Fruit fly (Drosophila melanogaster): ENCODE data around the gene Acsf3.
A peak's percentile ranks its signal among the peaks of the same experiment; 100 is the strongest.

Gene Acsf3

DNA sequence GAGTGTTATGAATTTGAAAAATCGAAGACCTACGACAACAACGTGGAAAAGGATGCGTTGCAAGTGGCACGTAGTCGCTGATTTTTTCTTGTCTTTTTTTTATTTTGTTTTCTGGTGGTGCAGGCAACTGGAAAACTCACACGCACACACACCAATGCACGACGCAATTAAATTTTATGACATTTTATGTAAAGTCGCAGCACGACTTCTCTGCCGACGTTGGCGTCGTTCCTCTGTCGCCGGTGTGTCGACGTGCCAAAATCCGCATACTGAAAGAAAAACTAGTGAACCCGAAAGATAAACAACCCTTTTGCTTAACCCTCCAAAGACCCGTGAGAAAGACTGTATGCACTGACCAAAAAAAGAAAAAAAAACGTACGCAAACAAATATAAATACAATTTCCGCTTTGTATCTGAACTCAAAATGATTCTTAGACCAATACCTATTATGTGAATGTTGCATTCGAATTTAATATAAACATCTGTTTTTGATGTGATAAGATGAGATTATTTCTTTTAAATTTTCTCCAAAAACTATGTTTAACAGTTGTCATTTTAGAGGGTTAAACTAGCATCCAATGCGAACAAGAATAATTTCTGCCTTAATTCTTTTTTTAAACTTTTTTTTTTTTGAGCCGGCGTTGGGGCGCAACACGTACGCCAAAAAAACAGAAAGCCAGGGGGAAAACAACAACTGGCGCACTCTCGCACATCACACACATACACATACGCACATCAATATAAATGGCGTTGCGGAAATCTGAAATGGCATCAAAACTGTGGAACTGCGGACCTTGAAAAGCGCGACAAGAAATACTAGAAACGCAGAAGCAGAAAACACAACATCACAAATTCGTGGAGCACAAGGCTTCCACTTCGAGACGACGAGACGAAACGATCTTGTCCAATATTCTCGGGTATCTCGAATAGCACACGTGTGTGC, 5.3 kb downstream of the Acsf3 start (continued):
- no peak for TF ChIP-seq Dp (GFP tag; optimal IDR thresholded peaks at IDR 0.05)
- TF ChIP-seq lilli (GFP tag; optimal IDR thresholded peaks at IDR 0.05) = peak; percentile 71
- TF ChIP-seq CG12659 (GFP tag; optimal IDR thresholded peaks at IDR 0.05) = peak; percentile 26
- peak; percentile 30 to 66 for TF ChIP-seq dpn (GFP tag; optimal IDR thresholded peaks at IDR 0.05)
- TF ChIP-seq caup (GFP tag; optimal IDR thresholded peaks at IDR 0.05; ENCODE audit: severe bottlenecking) = peak; percentile 45
- TF ChIP-seq Trl (optimal IDR thresholded peaks at IDR 0.05) = no peak
- peak; percentile 28 for TF ChIP-seq Trl (GFP tag; optimal IDR thresholded peaks at IDR 0.05)
- TF ChIP-seq jigr1 (GFP tag; IDR thresholded peaks at IDR 0.05) = no peak
- peak; percentile 26 for TF ChIP-seq CG13624 (GFP tag; optimal IDR thresholded peaks at IDR 0.05)
- no peak for TF ChIP-seq MESR4 (GFP tag; optimal IDR thresholded peaks at IDR 0.05)
- no peak for TF ChIP-seq CG6854 (GFP tag; optimal IDR thresholded peaks at IDR 0.05)
- peak; percentile 68 for TF ChIP-seq Meics (GFP tag; optimal IDR thresholded peaks at IDR 0.05)
- TF ChIP-seq CG12299 (tag; optimal IDR thresholded peaks at IDR 0.05) = no peak
- TF ChIP-seq GATAe (GFP tag; conservative IDR thresholded peaks at IDR 0.05) = no peak
- TF ChIP-seq ssp (GFP tag; IDR thresholded peaks at IDR 0.05) = no peak
- no peak for TF ChIP-seq fru (optimal IDR thresholded peaks at IDR 0.05)
- TF ChIP-seq CG34422 (GFP tag; IDR thresholded peaks at IDR 0.05) = peak; percentile 44; the same call in 1 of the 3 replicates
- peak; percentile 32 for TF ChIP-seq CG13775 (GFP tag; optimal IDR thresholded peaks at IDR 0.05)
- peak in 1 of 2 experiments; percentile 52 for TF ChIP-seq chif (GFP tag; optimal IDR thresholded peaks at IDR 0.05)
- no peak for TF ChIP-seq gcm (GFP tag; optimal IDR thresholded peaks at IDR 0.05)
- TF ChIP-seq emc (GFP tag; optimal IDR thresholded peaks at IDR 0.05) = peak; percentile 5
- no peak for TF ChIP-seq CG10267 (tag; optimal IDR thresholded peaks at IDR 0.05)
- TF ChIP-seq tio (GFP tag; optimal IDR thresholded peaks at IDR 0.05) = peak; percentile 25
- TF ChIP-seq CG8388 (GFP tag; optimal IDR thresholded peaks at IDR 0.05) = no peak
- peak; percentile 67 for TF ChIP-seq Hmr (GFP tag; optimal IDR thresholded peaks at IDR 0.05)
- no peak for TF ChIP-seq Optix (GFP tag; IDR thresholded peaks at IDR 0.05)
- no peak for TF ChIP-seq CG14860 (GFP tag; IDR thresholded peaks at IDR 0.05; ENCODE audit: partially characterized antibody)
- TF ChIP-seq Mes4 (GFP tag; optimal IDR thresholded peaks at IDR 0.05) = no peak
- peak; percentile 23 for TF ChIP-seq CoRest (tag; optimal IDR thresholded peaks at IDR 0.05)
- no peak for TF ChIP-seq Nf-YC (tag; optimal IDR thresholded peaks at IDR 0.05)
- no peak for TF ChIP-seq Fer1 (GFP tag; optimal IDR thresholded peaks at IDR 0.05)
- no peak for TF ChIP-seq luna (GFP tag; optimal IDR thresholded peaks at IDR 0.05)
- no peak for TF ChIP-seq sim (GFP tag; IDR thresholded peaks at IDR 0.05)
- no peak for TF ChIP-seq CG14965 (GFP tag; optimal IDR thresholded peaks at IDR 0.05; ENCODE audit: borderline replicate concordance)
- TF ChIP-seq CG11696 (GFP tag; IDR thresholded peaks at IDR 0.05) = no peak
- TF ChIP-seq CG12942 (GFP tag; optimal IDR thresholded peaks at IDR 0.05) = peak; percentile 17
- no peak for TF ChIP-seq Rx (GFP tag; IDR thresholded peaks at IDR 0.05)
- TF ChIP-seq ac (GFP tag; optimal IDR thresholded peaks at IDR 0.05) = no peak
- TF ChIP-seq CG8281 (tag; optimal IDR thresholded peaks at IDR 0.05) = no peak
- TF ChIP-seq ttk (GFP tag; IDR thresholded peaks at IDR 0.05) = no peak
- TF ChIP-seq ken (GFP tag; IDR thresholded peaks at IDR 0.05) = no peak
- peak; percentile 71 for TF ChIP-seq nom (GFP tag; optimal IDR thresholded peaks at IDR 0.05)
- no peak for TF ChIP-seq fd102C (GFP tag; optimal IDR thresholded peaks at IDR 0.05)
- no peak for TF ChIP-seq cwo (GFP tag; optimal IDR thresholded peaks at IDR 0.05)
- no peak for TF ChIP-seq CG10321 (GFP tag; IDR thresholded peaks at IDR 0.05)
- TF ChIP-seq CG1529 (GFP tag; optimal IDR thresholded peaks at IDR 0.05) = no peak
- no peak for TF ChIP-seq fd64A (GFP tag; optimal IDR thresholded peaks at IDR 0.05)
- TF ChIP-seq mam (GFP tag; optimal IDR thresholded peaks at IDR 0.05) = peak; percentile 73
- no peak for TF ChIP-seq z (GFP tag; IDR thresholded peaks at IDR 0.05)
